Worm (Caenorhabditis elegans): ENCODE measurements around the gene fbxb-76.

Gene fbxb-76

ce11 chrIV:11340735-11341443, 38.3 kb downstream of the fbxb-76 start (continued):
- TF ChIP-seq lsl-1 (GFP tag; optimal IDR thresholded peaks at IDR 0.05) = peak; percentile 19
- peak; percentile 92 for TF ChIP-seq lin-26 (GFP tag; IDR thresholded peaks at IDR 0.05)
- TF ChIP-seq Y53F4B.3 (GFP tag; IDR thresholded peaks at IDR 0.05) = 0 out of 2 replicates have a peak, but pooled peaks have one; percentile 11
- TF ChIP-seq snpc-1.3 (tag; optimal IDR thresholded peaks at IDR 0.05; ENCODE audit: insufficient read depth) = peak; percentile 65
- no peak for TF ChIP-seq ZK185.1 (tag; optimal IDR thresholded peaks at IDR 0.05; ENCODE audit: poor library complexity, severe bottlenecking)
- TF ChIP-seq madf-6 (GFP tag; IDR thresholded peaks at IDR 0.05) = peak; percentile 71
- TF ChIP-seq Y56A3A.18 (GFP tag; IDR thresholded peaks at IDR 0.05) = no peak

DNA sequence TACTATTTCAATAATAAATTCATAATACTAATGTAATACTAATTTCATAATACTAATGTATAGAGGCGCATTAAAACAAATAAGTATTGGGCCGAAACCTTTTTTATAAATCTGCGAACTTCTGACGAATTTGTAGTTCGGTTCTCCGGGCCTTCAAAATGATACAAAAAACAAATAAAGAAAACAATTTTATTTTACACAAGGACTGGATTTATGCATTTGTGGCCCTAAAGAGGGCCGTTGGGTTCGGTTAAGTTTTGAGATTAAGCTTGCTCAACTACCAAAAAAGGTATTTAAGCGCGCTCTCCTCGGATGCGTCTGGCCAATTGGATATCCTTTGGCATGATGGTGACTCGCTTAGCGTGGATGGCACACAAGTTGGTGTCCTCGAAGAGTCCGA, 41.6 kb downstream of the fbxb-76 start:
- TF ChIP-seq ztf-25 (GFP tag; IDR thresholded peaks at IDR 0.05) (0 out of 2 replicates have a peak, but pooled peaks have one; percentile 23), F33H1.4 (GFP tag; IDR thresholded peaks at IDR 0.05) (peak; percentile 32; the same call in 1 of the 2 replicates), ekl-4 (GFP tag; IDR thresholded peaks at IDR 0.05) (peak; percentile 82), egl-44 (GFP tag; IDR thresholded peaks at IDR 0.05) (peak; percentile 82), F39B2.1 (GFP tag; IDR thresholded peaks at IDR 0.05) (peak; percentile 90), Y53G8AR.9 (GFP tag; conservative IDR thresholded peaks at IDR 0.05) (peak; percentile 66), dox-1 (GFP tag; IDR thresholded peaks at IDR 0.05) (peak; percentile 63), lin-26 (GFP tag; IDR thresholded peaks at IDR 0.05) (peak; percentile 85), hsf-1 (GFP tag; IDR thresholded peaks at IDR 0.05) (peak; percentile 63), madf-6 (GFP tag; IDR thresholded peaks at IDR 0.05) (peak; percentile 70), ceh-100 (GFP tag; IDR thresholded peaks at IDR 0.05) (peak; percentile 22; the same call in 1 of the 2 replicates), rcor-1 (GFP tag; IDR thresholded peaks at IDR 0.05) (peak; percentile 55), Y95B8A.8 (GFP tag; IDR thresholded peaks at IDR 0.05) (peak; percentile 74; the same call in 1 of the 2 replicates), hmg-1.2 (GFP tag; IDR thresholded peaks at IDR 0.05) (peak; percentile 36; the same call in 1 of the 2 replicates), madf-3 (GFP tag; IDR thresholded peaks at IDR 0.05) (0 out of 2 replicates have a peak, but pooled peaks have one; percentile 16), attf-6 (GFP tag; IDR thresholded peaks at IDR 0.05) (peak; percentile 83)

DNA sequence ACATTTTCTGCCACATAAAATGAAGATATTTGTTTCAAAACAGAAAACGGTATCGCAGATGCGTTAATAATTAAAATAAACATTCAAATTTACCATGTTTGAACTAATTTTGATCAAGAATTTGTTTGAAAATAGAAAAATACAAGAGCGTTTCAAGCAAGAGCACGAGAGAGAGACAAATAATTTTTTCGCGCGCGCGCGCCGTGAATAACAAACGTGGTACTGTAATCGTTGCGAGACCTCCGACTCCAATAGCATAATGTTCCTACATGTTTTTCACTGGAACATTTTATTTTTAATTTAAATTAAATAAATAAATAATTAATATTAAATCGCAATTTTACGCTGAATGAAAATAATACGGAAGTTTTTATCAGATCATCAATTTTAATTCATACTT, 42.1 kb downstream of the fbxb-76 start, which contains the start of gene F54E12.2:
F54E12.2 (minus strand) TSS at position 164 of the 400 bp plus-strand sequence.
- no peak for TF ChIP-seq cebp-2 (GFP tag; IDR thresholded peaks at IDR 0.05)
- TF ChIP-seq tlf-1 (GFP tag; optimal IDR thresholded peaks at IDR 0.05) = peak; percentile 90
- no peak for TF ChIP-seq let-526 (GFP tag; IDR thresholded peaks at IDR 0.05)
- no peak for TF ChIP-seq unc-62 (GFP tag; optimal IDR thresholded peaks at IDR 0.05)
- TF ChIP-seq ets-4 (GFP tag; optimal IDR thresholded peaks at IDR 0.05) = no peak
- no peak for TF ChIP-seq egl-44 (GFP tag; IDR thresholded peaks at IDR 0.05)
- no peak; the same call in 1 of the 2 replicates for TF ChIP-seq lir-1 (GFP tag; conservative IDR thresholded peaks at IDR 0.05)
- TF ChIP-seq bed-1 (GFP tag; IDR thresholded peaks at IDR 0.05) = no peak
- TF ChIP-seq F23B12.7 (tag; optimal IDR thresholded peaks at IDR 0.05; ENCODE audit: insufficient read depth) = peak; percentile 7
- no peak for TF ChIP-seq lag-1 (GFP tag; IDR thresholded peaks at IDR 0.05)
- no peak for TF ChIP-seq egrh-3 (GFP tag; IDR thresholded peaks at IDR 0.05)
- no peak for TF ChIP-seq attf-5 (GFP tag; optimal IDR thresholded peaks at IDR 0.05)
- peak; percentile 91 for TF ChIP-seq hsf-1 (GFP tag; IDR thresholded peaks at IDR 0.05)
- peak; percentile 83; the same call in 1 of the 2 replicates for TF ChIP-seq ztf-25 (GFP tag; IDR thresholded peaks at IDR 0.05)
- TF ChIP-seq xnd-1 (tag; optimal IDR thresholded peaks at IDR 0.05) = peak; percentile 95
- TF ChIP-seq snpc-3.4 (tag; optimal IDR thresholded peaks at IDR 0.05) = peak; percentile 94
- peak; percentile 66 for TF ChIP-seq hmg-1.2 (GFP tag; IDR thresholded peaks at IDR 0.05)
- peak; percentile 98 for TF ChIP-seq efl-1 (GFP tag; optimal IDR thresholded peaks at IDR 0.05)
- TF ChIP-seq F33H1.4 (GFP tag; IDR thresholded peaks at IDR 0.05) = peak; percentile 99
- no peak for TF ChIP-seq zfh-2 (GFP tag; conservative IDR thresholded peaks at IDR 0.05)
- TF ChIP-seq unc-130 (GFP tag; optimal IDR thresholded peaks at IDR 0.05) = peak; percentile 90
- peak; percentile 57; the same call in 1 of the 2 replicates for TF ChIP-seq mcd-1 (GFP tag; IDR thresholded peaks at IDR 0.05)
- TF ChIP-seq F57C9.4 (tag; optimal IDR thresholded peaks at IDR 0.05) = no peak
- peak in 1 of 3 experiments; percentile 75 for TF ChIP-seq lin-35 (GFP tag; optimal IDR thresholded peaks at IDR 0.05)
- no peak for TF ChIP-seq C06A6.2 (GFP tag; conservative IDR thresholded peaks at IDR 0.05)
- TF ChIP-seq dox-1 (GFP tag; IDR thresholded peaks at IDR 0.05) = peak; percentile 89
- TF ChIP-seq rpc-1 (optimal IDR thresholded peaks at IDR 0.05) = no peak
- no peak for TF ChIP-seq rpc-1 (tag; optimal IDR thresholded peaks at IDR 0.05)
